Worm (Caenorhabditis elegans) whole organism, L3 larva: Measurements from ENCODE around the gene fbxb-104.
"Not testable (repeated sequence)": the region's sequence is repeated elsewhere in the genome, so short reads cannot be mapped to it uniquely, and the experiment has no call there.

Experiments used
- R02D3.7 ChIP-seq: fragments of 150-350 bp; optimal IDR thresholded peaks from 2 replicates; lab custom pipeline; 2014; ENCODE audit warnings: missing biosample characterization, missing genetic modification characterization
- ZK546.5 ChIP-seq: sonication (generic microtip); optimal IDR thresholded peaks from 2 replicates; lab custom pipeline; 2017; ENCODE audit warnings: missing biosample characterization, missing genetic modification characterization
- ceh-28 ChIP-seq: fragments of 150-350 bp; optimal IDR thresholded peaks from 2 replicates; lab custom pipeline; 2014; ENCODE audit warnings: missing biosample characterization, missing genetic modification reagents, missing genetic modification characterization
- ceh-9 ChIP-seq: sonication (generic microtip); optimal IDR thresholded peaks from 2 replicates; lab custom pipeline; 2018; ENCODE audit warnings: missing biosample characterization, missing genetic modification characterization
- daf-12 ChIP-seq: fragments of 150-350 bp; optimal IDR thresholded peaks from 2 replicates; lab custom pipeline; 2014; ENCODE audit warnings: missing biosample characterization, missing genetic modification reagents, missing genetic modification characterization
- egl-5 ChIP-seq: fragments of 150-350 bp; optimal IDR thresholded peaks from 2 replicates; lab custom pipeline; 2017; ENCODE audit warnings: missing biosample characterization, missing genetic modification reagents, missing genetic modification characterization, inconsistent platforms
- elt-3 ChIP-seq, 3 experiments: fragments of 150-350 bp in 1 of 3; sonication (generic microtip) in 2 of 3; optimal IDR thresholded peaks; 2 replicates in 2 of 3; 4 replicates in 1 of 3; lab custom pipeline; 2014 to 2017; ENCODE audit warnings: missing biosample characterization in 3 of 3, missing genetic modification characterization in 3 of 3
- fkh-10 ChIP-seq: sonication (generic microtip); optimal IDR thresholded peaks from 2 replicates; lab custom pipeline; 2017; ENCODE audit warnings: missing biosample characterization, missing genetic modification reagents, missing genetic modification characterization
- fkh-2 ChIP-seq: fragments of 150-350 bp; optimal IDR thresholded peaks from 2 replicates; lab custom pipeline; 2014; ENCODE audit warnings: missing biosample characterization, missing genetic modification reagents, missing genetic modification characterization
- hmg-11 ChIP-seq: sonication (generic microtip); optimal IDR thresholded peaks from 2 replicates; lab custom pipeline; 2016; ENCODE audit warnings: missing genetic modification characterization, missing compliant biosample characterization
- mml-1 ChIP-seq: fragments of 150-350 bp; sonication (generic microtip); optimal IDR thresholded peaks from 3 replicates; lab custom pipeline; 2014; ENCODE audit warnings: missing biosample characterization, missing genetic modification characterization
- nhr-11 ChIP-seq: fragments of 150-350 bp; optimal IDR thresholded peaks from 2 replicates; lab custom pipeline; 2014; ENCODE audit warnings: missing biosample characterization, missing genetic modification characterization
- nhr-12 ChIP-seq: fragments of 150-350 bp; optimal IDR thresholded peaks from 2 replicates; lab custom pipeline; 2014; ENCODE audit warnings: missing biosample characterization, missing genetic modification characterization
- nhr-23 ChIP-seq: fragments of 150-350 bp; optimal IDR thresholded peaks from 2 replicates; lab custom pipeline; 2014; ENCODE audit warnings: missing biosample characterization, missing genetic modification reagents, missing genetic modification characterization
- nhr-25 ChIP-seq: sonication (generic microtip); optimal IDR thresholded peaks from 2 replicates; lab custom pipeline; 2017; ENCODE audit warnings: missing biosample characterization, missing genetic modification characterization
- nhr-28 ChIP-seq: fragments of 150-350 bp; optimal IDR thresholded peaks from 2 replicates; lab custom pipeline; 2014; ENCODE audit warnings: missing biosample characterization, missing genetic modification characterization
- nhr-43 ChIP-seq: sonication (generic microtip); optimal IDR thresholded peaks from 2 replicates; lab custom pipeline; 2016; ENCODE audit warnings: mild to moderate bottlenecking, missing genetic modification characterization, missing compliant biosample characterization; ENCODE audit not compliant: poor library complexity, severe bottlenecking
- nhr-76 ChIP-seq: fragments of 150-350 bp; sonication (generic microtip); optimal IDR thresholded peaks from 5 replicates; lab custom pipeline; 2014; ENCODE audit warnings: missing biosample characterization, missing genetic modification characterization
- nhr-77 ChIP-seq: fragments of 150-350 bp; optimal IDR thresholded peaks from 2 replicates; lab custom pipeline; 2014; ENCODE audit warnings: missing biosample characterization, missing genetic modification characterization
- pha-4 ChIP-seq: fragments of 150-350 bp; optimal IDR thresholded peaks from 2 replicates; lab custom pipeline; 2014; ENCODE audit warnings: missing biosample characterization, missing genetic modification reagents, missing genetic modification characterization
- sea-2 ChIP-seq: fragments of 150-350 bp; sonication (generic microtip); optimal IDR thresholded peaks from 4 replicates; lab custom pipeline; 2014; ENCODE audit warnings: missing biosample characterization, missing genetic modification reagents, missing genetic modification characterization
- skn-1 ChIP-seq: fragments of 150-350 bp; optimal IDR thresholded peaks from 2 replicates; lab custom pipeline; 2014; ENCODE audit warnings: missing biosample characterization, missing genetic modification characterization
- snpc-4 ChIP-seq: fragments of 150-350 bp; optimal IDR thresholded peaks from 2 replicates; lab custom pipeline; 2014; ENCODE audit warnings: missing biosample characterization, missing genetic modification characterization
- tbx-2 ChIP-seq: sonication (generic microtip); optimal IDR thresholded peaks from 2 replicates; lab custom pipeline; 2016; ENCODE audit warnings: mild to moderate bottlenecking, missing genetic modification characterization, missing compliant biosample characterization
- unc-39 ChIP-seq: sonication (generic microtip); optimal IDR thresholded peaks from 4 replicates; lab custom pipeline; 2017; ENCODE audit warnings: missing biosample characterization, missing genetic modification characterization
- unc-62 ChIP-seq: fragments of 150-350 bp; sonication (generic microtip); optimal IDR thresholded peaks from 4 replicates; lab custom pipeline; 2014; ENCODE audit warnings: missing biosample characterization, missing genetic modification reagents, missing genetic modification characterization
- zag-1 ChIP-seq: fragments of 150-350 bp; optimal IDR thresholded peaks from 2 replicates; lab custom pipeline; 2014; ENCODE audit warnings: missing biosample characterization, missing genetic modification characterization
- ztf-11 ChIP-seq: fragments of 150-350 bp; optimal IDR thresholded peaks from 2 replicates; lab custom pipeline; 2014; ENCODE audit warnings: missing biosample characterization, missing genetic modification characterization
- ztf-4 ChIP-seq: fragments of 150-350 bp; optimal IDR thresholded peaks from 2 replicates; lab custom pipeline; 2014; ENCODE audit warnings: missing biosample characterization, missing genetic modification characterization

The fbxb-104 gene

ce11 chrII:3472316-3472715 lies 4.8 kb downstream of the fbxb-104 start, which contains the start of gene Y49F6B.12:
Y49F6B.12 (minus strand) TSS chrII:3472416.
- TF ChIP-seq sea-2 (GFP tag; lab: Kevin White, UChicago) (no peak), nhr-28 (tag; lab: Kevin White, UChicago) (no peak), ZK546.5 (tag; lab: Kevin White, UChicago) (no peak), daf-12 (tag; lab: Kevin White, UChicago) (no peak)

- TF ChIP-seq egl-5 (tag; lab: Kevin White, UChicago) (no peak), fkh-10 (GFP tag; lab: Kevin White, UChicago) (no peak), nhr-77 (tag; lab: Kevin White, UChicago) (no peak), ceh-9 (tag; lab: Kevin White, UChicago) (no peak), nhr-25 (tag; lab: Kevin White, UChicago) (no peak), nhr-23 (tag; lab: Kevin White, UChicago) (no peak), zag-1 (tag; lab: Kevin White, UChicago) (no peak), mml-1 (tag; lab: Kevin White, UChicago) (no peak), daf-12 (tag; lab: Kevin White, UChicago) (no peak), ztf-4 (no peak), ceh-28 (tag; lab: Kevin White, UChicago) (no peak), ztf-11 (tag; lab: Kevin White, UChicago) (no peak), nhr-28 (tag; lab: Kevin White, UChicago) (no peak), nhr-12 (no peak)
Measured at ce11 chrII:3471603-3472002, 5.5 kb downstream of the fbxb-104 start, which contains the start of gene Y49F6B.13. Y49F6B.13 (minus strand) TSS chrII:3471703.

ce11 chrII:3470549-3470948 lies 6.5 kb downstream of the fbxb-104 start, which contains the start of gene Y49F6B.20:
Y49F6B.20 (minus strand) TSS chrII:3470649.
- TF ChIP-seq zag-1 (tag; lab: Kevin White, UChicago): no peak
- no peak for TF ChIP-seq nhr-23 (tag; lab: Kevin White, UChicago)
- no peak for TF ChIP-seq tbx-2 (tag; lab: Kevin White, UChicago)
- no peak for TF ChIP-seq ztf-4
- no peak for TF ChIP-seq daf-12 (tag; lab: Kevin White, UChicago)
- no peak for TF ChIP-seq elt-3 (tag; optimal IDR thresholded peaks at IDR 0.05; lab: Kevin White, UChicago)

DNA sequence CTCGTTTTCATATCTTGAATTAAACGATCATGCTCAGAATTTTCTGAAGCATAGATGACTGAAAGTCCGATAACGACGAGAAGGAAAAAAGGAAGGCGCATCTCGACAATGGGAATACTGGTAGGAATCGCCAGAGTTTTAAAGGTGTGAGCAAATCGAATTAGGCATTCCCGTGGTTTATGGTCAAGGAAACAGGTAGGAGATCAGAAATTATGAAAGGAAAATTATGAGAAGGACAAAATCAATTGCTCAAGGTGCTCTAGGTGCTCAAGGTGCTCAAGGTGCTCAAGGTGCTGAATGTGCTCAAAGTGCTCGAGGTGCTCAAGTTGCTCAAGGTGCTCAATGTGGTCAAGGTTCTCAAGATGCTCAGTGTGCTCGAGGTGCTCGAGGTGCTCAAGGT lies 12.5 kb downstream of the fbxb-104 start, which contains the start of gene C16C8.10:
TSS of gene C16C8.10 (minus strand) at position 101 of the 400 bp plus-strand sequence.
- not testable (repeated sequence) for TF ChIP-seq unc-62 (GFP tag; lab: Kevin White, UChicago); daf-12 (tag; lab: Kevin White, UChicago); ZK546.5 (tag; lab: Kevin White, UChicago)

ce11 chrII:3463097-3463496 lies 14.0 kb downstream of the fbxb-104 start, which contains the start of gene C16C8.9:
C16C8.9 (minus strand) TSS chrII:3463197.
- no peak for TF ChIP-seq ceh-9 (tag; lab: Kevin White, UChicago)
- TF ChIP-seq mml-1 (tag; lab: Kevin White, UChicago): no peak
- TF ChIP-seq nhr-76 (tag; lab: Kevin White, UChicago): no peak
- no peak for TF ChIP-seq fkh-2 (tag; lab: Kevin White, UChicago)
- no peak for TF ChIP-seq unc-39 (tag; lab: Kevin White, UChicago)
- no peak for TF ChIP-seq ztf-4
- TF ChIP-seq ztf-11 (tag; lab: Kevin White, UChicago): no peak
- TF ChIP-seq sea-2 (GFP tag; lab: Kevin White, UChicago): no peak
- no peak for TF ChIP-seq nhr-11 (tag; lab: Kevin White, UChicago)
- TF ChIP-seq unc-62 (GFP tag; lab: Kevin White, UChicago): no peak
- TF ChIP-seq nhr-12: no peak
- no peak for TF ChIP-seq R02D3.7 (tag; lab: Kevin White, UChicago)
- no peak for TF ChIP-seq pha-4 (tag; lab: Kevin White, UChicago)
- no peak for TF ChIP-seq hmg-11
- TF ChIP-seq, all 47 proteins: peak for 0

DNA sequence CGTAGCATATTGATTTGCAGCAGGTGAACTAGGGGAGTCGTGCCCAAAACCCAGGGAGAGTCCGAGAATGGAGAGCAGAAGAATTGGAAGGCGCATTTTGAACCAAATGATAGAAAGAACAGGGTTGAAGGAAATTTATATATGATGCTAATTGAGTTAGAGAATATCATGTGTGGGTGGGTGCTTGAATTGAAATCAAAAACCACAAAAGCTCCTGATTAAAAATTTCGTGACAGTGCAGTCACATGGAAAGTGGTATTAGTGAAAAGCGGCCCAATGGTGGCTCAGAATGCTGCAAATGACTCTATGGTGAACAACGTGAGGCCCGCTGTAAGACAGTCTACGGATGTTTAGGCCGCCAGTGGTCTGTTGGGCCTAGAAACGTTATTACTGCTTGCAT lies 15.5 kb downstream of the fbxb-104 start, which contains the start of gene C16C8.8:
TSS of gene C16C8.8 (minus strand) at position 101 of the 400 bp plus-strand sequence.
- TF ChIP-seq daf-12 (tag; lab: Kevin White, UChicago): no peak
- TF ChIP-seq skn-1 (tag; lab: Kevin White, UChicago): no peak
- TF ChIP-seq nhr-43: no peak
- TF ChIP-seq snpc-4 (tag; lab: Kevin White, UChicago): no peak
- no peak for TF ChIP-seq R02D3.7 (tag; lab: Kevin White, UChicago)
